Worm (Caenorhabditis elegans): ENCODE data around the gene F59A1.15.

The F59A1.15 gene

DNA sequence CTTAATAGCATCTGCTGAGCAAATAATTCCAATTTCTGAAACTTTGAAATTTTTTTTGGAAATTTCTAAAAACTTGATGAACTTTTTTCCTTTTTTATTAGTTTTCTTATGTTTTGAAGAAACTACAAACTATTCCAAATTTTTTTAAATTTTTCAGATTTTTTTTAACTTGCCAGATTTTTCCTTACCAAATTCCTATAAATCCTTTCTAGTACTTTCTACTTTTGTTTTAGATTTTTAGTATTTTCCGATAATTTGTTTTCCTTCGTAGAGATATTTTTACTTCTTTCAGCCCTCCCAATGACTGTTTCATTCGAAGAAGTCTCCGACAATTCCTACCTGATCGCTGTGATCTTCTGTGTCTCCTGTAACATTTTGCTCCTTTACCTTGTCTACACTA is 35.0 kb upstream of the F59A1.15 start, which contains the start of gene str-77:
TSS of gene str-77 (plus strand) at position 301 of the 400 bp plus-strand sequence.
- TF ChIP-seq dox-1 (GFP tag; IDR thresholded peaks at IDR 0.05) (no peak), lir-1 (GFP tag; conservative IDR thresholded peaks at IDR 0.05) (no peak), ceh-100 (GFP tag; IDR thresholded peaks at IDR 0.05) (no peak), madf-8 (GFP tag; conservative IDR thresholded peaks at IDR 0.05) (no peak), C06A6.2 (GFP tag; conservative IDR thresholded peaks at IDR 0.05) (no peak)

DNA sequence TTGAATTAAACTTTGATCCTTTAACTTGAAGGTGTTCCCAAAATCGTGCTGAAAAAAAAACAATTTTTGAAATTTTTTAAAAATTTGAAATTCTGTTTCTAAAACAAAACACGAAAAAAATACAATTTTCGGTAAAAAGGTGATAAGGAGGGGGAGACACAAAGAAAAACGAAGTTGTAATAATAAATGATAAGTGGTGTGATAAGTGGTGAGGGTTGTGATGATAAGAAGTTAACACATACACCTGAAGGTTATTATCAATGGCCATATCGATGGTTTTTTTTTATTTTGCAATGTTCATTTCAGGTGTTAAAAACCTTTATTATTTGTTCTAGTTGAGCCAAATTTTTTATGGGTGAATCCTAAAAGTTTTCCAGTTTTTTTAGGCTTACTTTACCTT is 30.7 kb upstream of the F59A1.15 start, which contains the start of gene twk-33:
TSS of gene twk-33 (minus strand) at position 48 of the 400 bp plus-strand sequence.
- TF ChIP-seq nhr-80 (tag; optimal IDR thresholded peaks at IDR 0.05) (peak; percentile 76), athp-1 (tag; optimal IDR thresholded peaks at IDR 0.05) (no peak), mcd-1 (GFP tag; IDR thresholded peaks at IDR 0.05) (no peak)

ce11 chrV:17712349-17712748 is 28.7 kb upstream of the F59A1.15 start:
- TF ChIP-seq lin-40 (tag; optimal IDR thresholded peaks at IDR 0.05) (no peak), die-1 (tag; optimal IDR thresholded peaks at IDR 0.05) (no peak), attf-5 (GFP tag; optimal IDR thresholded peaks at IDR 0.05) (no peak), zfh-2 (GFP tag; conservative IDR thresholded peaks at IDR 0.05) (peak; percentile 68), nhr-120 (GFP tag; IDR thresholded peaks at IDR 0.05) (0 out of 2 replicates have a peak, but pooled peaks have one; percentile 44), egl-18 (GFP tag; IDR thresholded peaks at IDR 0.05) (no peak), dpl-1 (GFP tag; optimal IDR thresholded peaks at IDR 0.05) (no peak)

DNA sequence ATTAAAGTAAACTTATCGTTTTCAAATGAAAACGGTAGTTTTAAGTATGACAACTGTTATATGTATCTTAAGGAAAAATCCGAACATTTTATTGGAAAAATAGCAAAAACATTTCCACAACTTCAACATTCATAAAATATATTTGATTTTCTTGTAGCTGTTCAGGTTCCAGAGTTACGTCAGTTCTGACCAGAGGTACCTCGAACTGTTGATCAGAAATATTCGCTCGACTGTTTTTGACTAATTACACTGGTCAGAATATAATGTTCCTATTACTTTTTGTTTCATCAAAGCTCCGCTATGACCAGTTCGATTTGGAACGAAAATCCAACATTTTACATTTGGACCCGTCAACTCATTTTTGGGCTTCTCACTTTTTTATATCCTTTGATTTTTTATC is 23.4 kb upstream of the F59A1.15 start, which contains the start of gene srh-31:
TSS of gene srh-31 (plus strand) at position 301 of the 400 bp plus-strand sequence.
- TF ChIP-seq bed-2 (GFP tag; IDR thresholded peaks at IDR 0.05) (no peak), madf-3 (GFP tag; IDR thresholded peaks at IDR 0.05) (no peak), nhr-80 (tag; optimal IDR thresholded peaks at IDR 0.05) (no peak), egrh-3 (GFP tag; IDR thresholded peaks at IDR 0.05) (no peak), B0336.3 (GFP tag; IDR thresholded peaks at IDR 0.05) (no peak), pha-4 (tag; optimal IDR thresholded peaks at IDR 0.05) (no peak), dpff-1 (tag; optimal IDR thresholded peaks at IDR 0.05) (no peak), pbrm-1 (GFP tag; IDR thresholded peaks at IDR 0.05) (no peak), rpc-1 (optimal IDR thresholded peaks at IDR 0.05) (no peak), rpc-1 (tag; optimal IDR thresholded peaks at IDR 0.05) (no peak), D2030.7 (GFP tag; IDR thresholded peaks at IDR 0.05) (no peak), B0019.2 (GFP tag; conservative IDR thresholded peaks at IDR 0.05) (no peak)

- TF ChIP-seq dpff-1 (tag; optimal IDR thresholded peaks at IDR 0.05) (no peak), Y53F4B.3 (GFP tag; IDR thresholded peaks at IDR 0.05) (no peak), pbrm-1 (GFP tag; IDR thresholded peaks at IDR 0.05) (no peak)
These were observed 22.6 kb upstream of the F59A1.15 start for ce11 chrV:17706217-17706806.

ce11 chrV:17705814-17706213 is 22.2 kb upstream of the F59A1.15 start, which contains the start of gene W06D12.6:
Gene W06D12.6, plus strand, starts transcription at chrV:17706114.
- TF ChIP-seq dox-1 (GFP tag; IDR thresholded peaks at IDR 0.05) (no peak), mcd-1 (GFP tag; IDR thresholded peaks at IDR 0.05) (no peak), cebp-2 (GFP tag; IDR thresholded peaks at IDR 0.05) (no peak), madf-10 (tag; optimal IDR thresholded peaks at IDR 0.05) (no peak), nhr-120 (GFP tag; IDR thresholded peaks at IDR 0.05) (no peak), Y67H2A.10 (GFP tag; conservative IDR thresholded peaks at IDR 0.05) (no peak), hlh-12 (tag; optimal IDR thresholded peaks at IDR 0.05) (no peak)
